Worm (Caenorhabditis elegans) whole organism, L4/young adult: ENCODE measurements around the gene ckb-4.
"Not testable (repeated sequence)": the region's sequence is repeated elsewhere in the genome, so short reads cannot be mapped to it uniquely, and the experiment has no call there.

Experiments used
- W03F9.2 ChIP-seq: fragments of 150-350 bp; optimal IDR thresholded peaks from 2 replicates; lab custom pipeline; 2014; ENCODE audit warnings: missing biosample characterization, missing genetic modification characterization
- dao-5 ChIP-seq: sonication (generic microtip); optimal IDR thresholded peaks from 2 replicates; lab custom pipeline; 2016; ENCODE audit warnings: missing genotype, missing genetic modification characterization, moderate library complexity, missing compliant biosample characterization
- him-1 ChIP-seq: sonication (generic microtip); optimal IDR thresholded peaks from 2 replicates; lab custom pipeline; 2016; ENCODE audit warnings: missing genotype, missing genetic modification reagents, missing genetic modification characterization, missing compliant biosample characterization

ckb-4 gene

DNA sequence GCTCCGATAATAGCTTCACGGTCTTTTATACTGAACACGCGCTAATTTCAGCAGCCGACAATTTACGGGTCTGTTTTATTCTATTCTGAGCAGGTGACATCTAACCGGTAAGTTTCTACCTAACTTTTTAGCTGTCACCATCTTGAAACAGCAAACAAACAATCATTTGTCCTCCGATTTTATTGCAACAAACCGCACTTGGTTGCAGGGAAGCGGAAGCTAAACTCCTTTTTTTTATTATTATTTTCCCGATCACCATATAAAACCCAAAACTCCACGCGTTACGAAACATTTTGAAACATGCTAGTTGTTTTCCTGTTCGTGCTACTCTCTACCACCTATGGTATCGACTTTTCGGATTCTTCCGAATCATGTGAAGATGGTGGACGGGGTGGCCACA, 11.6 kb downstream of the ckb-4 start, which contains the start of gene clec-208:
Gene clec-208 (plus strand): TSS at position 301 of the 400 bp plus-strand sequence.
- TF ChIP-seq W03F9.2, result no peak
- no peak for TF ChIP-seq dao-5 (tag; lab: Kevin White, UChicago)
- no peak for TF ChIP-seq him-1 (tag; lab: Kevin White, UChicago)

ce11 chrV:2095772-2096171, 13.5 kb downstream of the ckb-4 start, which contains the start of gene clec-207:
TSS of gene clec-207 (plus strand) at chrV:2096072.
- no peak for TF ChIP-seq him-1 (tag; lab: Kevin White, UChicago)
- no peak for TF ChIP-seq W03F9.2
- TF ChIP-seq dao-5 (tag; lab: Kevin White, UChicago), result no peak

DNA sequence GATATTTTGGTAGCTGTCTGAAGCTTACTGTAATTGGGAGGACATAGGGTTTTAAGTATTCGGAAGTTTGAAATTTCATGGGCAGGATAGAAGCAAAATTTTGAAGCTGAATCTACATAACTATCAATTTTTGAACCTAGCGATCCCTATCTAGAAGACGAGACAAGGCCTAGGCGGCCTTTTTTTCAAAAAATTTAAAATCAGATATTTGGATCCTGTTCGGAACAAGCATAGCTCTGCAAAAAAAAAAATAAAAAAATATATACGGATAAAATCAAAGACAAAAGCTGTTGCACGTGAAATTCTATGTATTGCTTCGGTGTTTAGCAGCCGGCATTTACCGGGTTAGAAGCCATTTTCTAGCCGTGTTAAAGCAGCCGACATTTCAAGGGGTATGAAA, 14.0 kb downstream of the ckb-4 start, which contains the start of gene F36F12.2:
Gene F36F12.2 (minus strand): TSS at position 101 of the 400 bp plus-strand sequence.
- no peak for TF ChIP-seq W03F9.2
- no peak for TF ChIP-seq dao-5 (tag; lab: Kevin White, UChicago)
- TF ChIP-seq him-1 (tag; lab: Kevin White, UChicago), result no peak

ce11 chrV:2090321-2090720, 18.9 kb downstream of the ckb-4 start, which contains the start of gene ztf-28:
TSS of gene ztf-28 (plus strand) at chrV:2090669.
- not testable (repeated sequence) for TF ChIP-seq him-1 (tag; lab: Kevin White, UChicago); dao-5 (tag; lab: Kevin White, UChicago); W03F9.2

DNA sequence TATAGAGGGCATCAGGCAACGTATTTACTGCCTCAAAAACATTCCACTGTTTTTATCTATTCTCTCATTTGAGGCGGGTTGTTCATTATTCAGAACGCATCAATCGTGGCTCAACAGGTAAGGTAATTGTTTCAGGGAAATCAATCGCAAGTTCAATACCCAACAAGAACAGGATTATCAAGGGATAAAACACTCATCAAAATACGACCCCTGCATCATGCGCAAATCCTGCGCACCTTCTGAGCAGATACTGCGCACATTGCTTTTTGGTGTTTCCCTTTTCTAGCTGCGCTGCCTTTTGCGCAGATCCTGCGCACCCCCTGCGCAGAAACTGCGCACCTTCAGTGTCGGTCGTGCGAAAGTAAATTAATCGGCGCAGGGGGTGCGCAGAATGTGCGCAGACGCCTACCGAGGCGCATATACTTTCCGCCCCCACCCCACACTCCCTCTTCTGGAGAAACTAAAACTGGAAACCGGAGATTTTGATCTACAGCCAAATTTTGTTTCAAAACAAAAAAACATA, 23.4 kb downstream of the ckb-4 start, which contains the start of gene F36F12.3:
Gene F36F12.3 (plus strand): TSS at position 51 of the 523 bp plus-strand sequence.
- TF ChIP-seq him-1 (tag; lab: Kevin White, UChicago); dao-5 (tag; lab: Kevin White, UChicago); W03F9.2: not testable (repeated sequence)

ce11 chrV:2083869-2084268, 25.4 kb downstream of the ckb-4 start:
- no peak for TF ChIP-seq him-1 (tag; lab: Kevin White, UChicago)
- TF ChIP-seq dao-5 (tag; lab: Kevin White, UChicago), result no peak
- TF ChIP-seq W03F9.2, result no peak

DNA sequence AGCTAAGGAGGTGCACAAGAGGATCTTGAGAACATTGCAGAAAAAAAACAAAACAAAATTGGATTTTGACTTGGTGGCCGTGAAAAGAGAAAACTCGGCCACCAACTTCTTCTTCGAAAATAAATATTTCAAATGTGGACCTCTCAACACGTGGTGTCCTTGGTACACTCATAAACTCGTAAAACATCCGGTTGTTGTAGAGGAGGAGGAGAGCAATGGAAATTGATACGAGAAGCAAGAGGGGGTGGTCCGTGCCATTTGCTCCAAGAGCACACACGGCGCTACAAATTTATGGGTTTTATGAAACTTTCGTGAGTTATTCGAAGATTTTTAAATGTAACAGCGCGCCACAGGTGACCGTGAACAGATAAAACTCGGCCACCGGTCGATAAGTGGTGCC, 27.3 kb downstream of the ckb-4 start:
- TF ChIP-seq W03F9.2, result no peak
- TF ChIP-seq dao-5 (tag; lab: Kevin White, UChicago), result no peak
- no peak for TF ChIP-seq him-1 (tag; lab: Kevin White, UChicago)

ce11 chrV:2081269-2081668, 28.0 kb downstream of the ckb-4 start:
- no peak for TF ChIP-seq W03F9.2
- no peak for TF ChIP-seq him-1 (tag; lab: Kevin White, UChicago)
- TF ChIP-seq dao-5 (tag; lab: Kevin White, UChicago), result no peak

ce11 chrV:2076043-2076442, 33.2 kb downstream of the ckb-4 start:
- TF ChIP-seq him-1 (tag; lab: Kevin White, UChicago) (no peak), W03F9.2 (no peak), dao-5 (tag; lab: Kevin White, UChicago) (no peak)

ce11 chrV:2072807-2073206, 36.4 kb downstream of the ckb-4 start, which contains the start of gene Y40B10A.9:
TSS of gene Y40B10A.9 (minus strand) at chrV:2072907.
- TF ChIP-seq dao-5 (tag; lab: Kevin White, UChicago) (no peak), him-1 (tag; lab: Kevin White, UChicago) (no peak), W03F9.2 (no peak)

DNA sequence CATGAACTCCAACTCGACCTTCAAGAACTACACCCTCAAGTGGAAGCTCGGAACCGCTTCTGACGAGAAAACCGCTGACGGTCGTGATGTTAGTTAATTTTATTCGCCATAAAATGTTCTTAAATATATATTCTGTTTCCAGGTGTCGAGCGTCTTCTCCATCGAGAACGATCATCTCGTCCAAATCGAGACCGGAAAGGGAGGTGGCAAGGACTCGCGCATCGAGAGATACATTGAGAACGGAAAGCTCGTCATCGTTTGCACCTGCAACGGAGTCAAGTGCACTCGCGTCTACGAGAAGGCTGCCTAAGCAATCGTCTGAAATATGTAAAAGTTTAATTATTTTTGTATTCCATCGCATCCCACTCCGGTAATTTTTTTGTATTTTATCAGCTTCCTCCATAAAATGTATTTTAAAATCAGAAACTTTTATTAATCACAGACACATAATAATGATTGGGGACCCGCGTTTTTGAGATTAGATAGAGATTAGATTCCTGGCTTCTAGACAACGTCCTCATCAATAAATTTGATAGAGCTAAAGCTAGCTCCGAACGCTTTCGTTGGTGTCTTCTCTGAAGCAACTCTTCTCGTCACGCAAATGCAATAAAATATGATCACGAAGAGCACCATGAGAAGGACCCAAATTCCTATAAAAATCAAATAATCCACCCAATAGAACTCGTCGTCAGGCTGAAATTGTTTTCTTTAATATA, 40.3 kb downstream of the ckb-4 start:
- no peak for TF ChIP-seq dao-5 (tag; lab: Kevin White, UChicago)
- TF ChIP-seq W03F9.2, result no peak
- no peak for TF ChIP-seq him-1 (tag; lab: Kevin White, UChicago)

ce11 chrV:2067985-2068499, 41.2 kb downstream of the ckb-4 start, which contains the start of gene lbp-9:
TSS of gene lbp-9 (plus strand) at chrV:2068449.
- TF ChIP-seq dao-5 (tag; lab: Kevin White, UChicago) (no peak), him-1 (tag; lab: Kevin White, UChicago) (no peak), W03F9.2 (no peak)

DNA sequence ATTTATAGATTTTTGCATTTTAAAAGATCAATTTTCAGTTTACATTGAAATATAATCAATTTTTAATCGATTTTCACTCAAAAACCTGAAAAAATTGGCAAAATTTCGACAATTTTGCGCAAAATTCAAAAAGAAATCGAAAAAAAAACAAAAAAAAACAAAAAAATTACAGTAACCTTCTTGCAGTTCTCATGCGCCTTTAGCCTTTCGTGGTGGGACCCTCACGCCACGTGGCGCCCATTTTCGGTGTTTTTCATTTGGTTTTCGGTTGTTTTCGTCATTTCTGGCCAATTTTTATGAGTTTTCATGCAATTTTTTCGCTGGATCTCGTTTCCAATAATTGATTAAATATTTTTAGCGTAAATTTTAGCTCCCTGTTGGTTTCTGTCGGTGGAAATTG, 41.8 kb downstream of the ckb-4 start:
- TF ChIP-seq dao-5 (tag; lab: Kevin White, UChicago) (no peak), W03F9.2 (peak; percentile 44)

- TF ChIP-seq him-1 (tag; lab: Kevin White, UChicago), result no peak
- no peak for TF ChIP-seq W03F9.2
- no peak for TF ChIP-seq dao-5 (tag; lab: Kevin White, UChicago)
Observed at ce11 chrV:2066780-2067179, 42.5 kb downstream of the ckb-4 start, which contains the start of gene nhr-86. TSS of gene nhr-86 (minus strand) at chrV:2066850.
